Fruit fly (Drosophila melanogaster): ENCODE results near the gene D19B.
A peak's percentile ranks its signal among the peaks of the same experiment; 100 is the strongest.

The D19B gene

dm6 chr3L:6159863-6160262 lies 24.9 kb downstream of the D19B start (continued):
- TF ChIP-seq CG12236 (GFP tag; optimal IDR thresholded peaks at IDR 0.05) (no peak), CG6175 (GFP tag; IDR thresholded peaks at IDR 0.05) (no peak), bsh (GFP tag; optimal IDR thresholded peaks at IDR 0.05) (peak in 1 of 2 experiments; percentile 17), CG9932 (GFP tag; IDR thresholded peaks at IDR 0.05) (no peak), CG10543 (GFP tag; optimal IDR thresholded peaks at IDR 0.05) (no peak), CG8765 (GFP tag; IDR thresholded peaks at IDR 0.05) (no peak), Hand (GFP tag; optimal IDR thresholded peaks at IDR 0.05) (no peak), shn (GFP tag; optimal IDR thresholded peaks at IDR 0.05) (no peak), en (GFP tag; optimal IDR thresholded peaks at IDR 0.05) (no peak), ERR (GFP tag; optimal IDR thresholded peaks at IDR 0.05) (no peak), BtbVII (GFP tag; optimal IDR thresholded peaks at IDR 0.05) (no peak), Atf-2 (GFP tag; optimal IDR thresholded peaks at IDR 0.05) (no peak), CG3065 (GFP tag; optimal IDR thresholded peaks at IDR 0.05) (no peak), CG42726 (GFP tag; IDR thresholded peaks at IDR 0.05; ENCODE audit: partially characterized antibody) (no peak), CG3407 (GFP tag; optimal IDR thresholded peaks at IDR 0.05) (no peak), ranshi (GFP tag; IDR thresholded peaks at IDR 0.05) (no peak), Adf1 (GFP tag; IDR thresholded peaks at IDR 0.05) (no peak), CG4617 (GFP tag; optimal IDR thresholded peaks at IDR 0.05; ENCODE audit: borderline replicate concordance) (no peak), CG10959 (GFP tag; IDR thresholded peaks at IDR 0.05) (no peak), CG7928 (GFP tag; optimal IDR thresholded peaks at IDR 0.05) (no peak), salm (tag; optimal IDR thresholded peaks at IDR 0.05) (no peak), Drgx (GFP tag; IDR thresholded peaks at IDR 0.05) (no peak)

dm6 chr3L:6158530-6158929 lies 26.2 kb downstream of the D19B start, which contains the start of gene Cpr65Ay:
Gene Cpr65Ay (minus strand): TSS chr3L:6158630.
- no peak for TF ChIP-seq chinmo (GFP tag; IDR thresholded peaks at IDR 0.05; ENCODE audit: partially characterized antibody)
- 0 out of 2 replicates have a peak, but pooled peaks have one; percentile 13 for TF ChIP-seq slbo (GFP tag; IDR thresholded peaks at IDR 0.05)

DNA sequence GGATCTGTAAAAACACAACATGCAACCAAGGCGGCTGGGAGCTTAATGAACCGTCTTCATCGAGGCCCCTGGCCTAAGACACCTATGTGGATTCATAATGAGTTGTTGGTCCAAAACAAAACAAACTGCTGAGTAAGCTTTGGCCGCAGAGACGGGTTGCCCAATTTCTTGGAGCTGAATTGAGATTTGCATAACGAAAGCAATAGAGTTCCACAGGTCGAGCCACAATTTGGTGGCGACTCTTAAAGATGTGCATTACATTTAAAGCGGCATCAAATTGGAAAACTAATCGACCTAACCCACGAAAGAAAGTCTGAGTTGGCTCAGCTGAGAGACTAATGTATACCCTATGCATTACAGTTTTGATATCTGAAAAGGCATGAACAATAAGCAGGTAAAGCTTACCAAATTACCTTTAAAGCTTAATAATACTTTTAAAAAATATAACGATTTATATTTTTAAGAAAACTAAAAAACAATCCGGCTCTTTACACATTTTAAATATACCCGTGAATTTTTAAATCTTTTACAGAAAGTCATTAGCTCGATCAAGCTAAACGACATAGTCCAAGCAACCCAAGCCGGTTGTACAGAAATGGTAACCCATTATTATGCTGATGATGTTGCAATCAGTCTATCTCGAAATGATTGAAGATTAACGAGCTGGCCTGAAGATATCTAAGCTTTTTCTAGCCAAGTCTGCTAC lies 27.2 kb downstream of the D19B start, which contains the start of gene CG13297:
Gene CG13297 (minus strand): TSS at position 51 of the 706 bp plus-strand sequence.
- TF ChIP-seq Xrp1 (GFP tag; IDR thresholded peaks at IDR 0.05) (peak; percentile 33; the same call in 1 of the 2 replicates), CG32532 (GFP tag; IDR thresholded peaks at IDR 0.05) (no peak), Hand (GFP tag; optimal IDR thresholded peaks at IDR 0.05) (no peak), corto (GFP tag; optimal IDR thresholded peaks at IDR 0.05) (no peak), CG12219 (GFP tag; optimal IDR thresholded peaks at IDR 0.05) (peak; percentile 31), Ptx1 (GFP tag; IDR thresholded peaks at IDR 0.05) (peak; percentile 81), Hsf (GFP tag; optimal IDR thresholded peaks at IDR 0.05) (no peak), Sox100B (GFP tag; optimal IDR thresholded peaks at IDR 0.05) (peak; percentile 84), kay (GFP tag; optimal IDR thresholded peaks at IDR 0.05) (no peak), sens (GFP tag) (peak; percentile 76), Bgb (GFP tag; IDR thresholded peaks at IDR 0.05; ENCODE audit: partially characterized antibody) (no peak), jigr1 (GFP tag; IDR thresholded peaks at IDR 0.05) (peak; percentile 45; the same call in 1 of the 3 replicates), bowl (GFP tag; IDR thresholded peaks at IDR 0.05) (no peak), Bdp1 (GFP tag; optimal IDR thresholded peaks at IDR 0.05) (no peak), caup (GFP tag; optimal IDR thresholded peaks at IDR 0.05; ENCODE audit: severe bottlenecking) (no peak), knrl (GFP tag; IDR thresholded peaks at IDR 0.05; ENCODE audit: partially characterized antibody) (no peak), CG1603 (tag; optimal IDR thresholded peaks at IDR 0.05) (no peak), danr (GFP tag; IDR thresholded peaks at IDR 0.05) (peak; percentile 45; the same call in 1 of the 2 replicates), CG4617 (GFP tag; optimal IDR thresholded peaks at IDR 0.05; ENCODE audit: borderline replicate concordance) (no peak), CG6791 (GFP tag; IDR thresholded peaks at IDR 0.05; ENCODE audit: partially characterized antibody) (no peak), CG4707 (GFP tag; optimal IDR thresholded peaks at IDR 0.05) (no peak), CG33557 (GFP tag; optimal IDR thresholded peaks at IDR 0.05) (no peak), CG10321 (GFP tag; IDR thresholded peaks at IDR 0.05) (no peak), CG3281 (GFP tag; optimal IDR thresholded peaks at IDR 0.05) (no peak), CG16779 (GFP tag; IDR thresholded peaks at IDR 0.05) (no peak), Neu2 (GFP tag; optimal IDR thresholded peaks at IDR 0.05; ENCODE audit: borderline replicate concordance) (no peak)

Measured in whole organism, embryonic.